Worm (Caenorhabditis elegans) whole organism, midembryonic: Measurements from ENCODE around the gene tsp-14.
A peak's percentile ranks its signal among the peaks of the same experiment; 100 is the strongest.

Source experiments
- T22C8.4 ChIP-seq: fragments of 200-800 bp; sonication (Bioruptor generic); IDR thresholded peaks from 2 replicates; pipeline ENCODE4 v1.3.6; 2022; ENCODE audit warnings: missing genetic modification characterization, missing compliant biosample characterization
- cog-1 ChIP-seq: sonication (generic microtip); optimal IDR thresholded peaks from 2 replicates; lab custom pipeline; 2016; ENCODE audit warnings: missing genetic modification characterization, missing compliant biosample characterization
- flt-1 ChIP-seq: fragments of 200-800 bp; sonication (Bioruptor generic); IDR thresholded peaks from 2 replicates; pipeline ENCODE4 v1.3.6; 2022; ENCODE audit warnings: missing genetic modification characterization, missing compliant biosample characterization
- klf-2 ChIP-seq: fragments of 200-800 bp; sonication (Bioruptor generic); conservative IDR thresholded peaks from 2 replicates; pipeline ENCODE4 v1.3.6; 2022; ENCODE audit warnings: missing genetic modification reagents, missing genetic modification characterization, missing compliant biosample characterization
- med-1 ChIP-seq: sonication (generic microtip); optimal IDR thresholded peaks from 2 replicates; lab custom pipeline; 2017; ENCODE audit warnings: missing genetic modification characterization, mild to moderate bottlenecking, missing compliant biosample characterization, antibody characterized with exemption, missing genetic modification reagents; ENCODE audit not compliant: insufficient read depth
- ref-1 ChIP-seq: fragments of 200-800 bp; sonication (Bioruptor generic); conservative IDR thresholded peaks from 2 replicates; pipeline ENCODE4 v1.3.6; 2022; ENCODE audit warnings: missing genetic modification reagents, missing genetic modification characterization, missing compliant biosample characterization
- tab-1 ChIP-seq: fragments of 200-800 bp; sonication (Bioruptor generic); IDR thresholded peaks from 2 replicates; pipeline ENCODE4 v1.3.6; 2022; ENCODE audit warnings: missing genetic modification characterization, missing compliant biosample characterization
- ztf-23 ChIP-seq: fragments of 200-800 bp; sonication (Bioruptor generic); IDR thresholded peaks from 2 replicates; pipeline ENCODE4 v1.3.6; 2022; ENCODE audit warnings: missing genetic modification reagents, missing genetic modification characterization, missing compliant biosample characterization
- ztf-29 ChIP-seq: fragments of 200-800 bp; sonication (Bioruptor generic); IDR thresholded peaks from 2 replicates; pipeline ENCODE4 v1.3.6; 2022; ENCODE audit warnings: missing genetic modification reagents, missing genetic modification characterization, missing compliant biosample characterization

Gene tsp-14

DNA sequence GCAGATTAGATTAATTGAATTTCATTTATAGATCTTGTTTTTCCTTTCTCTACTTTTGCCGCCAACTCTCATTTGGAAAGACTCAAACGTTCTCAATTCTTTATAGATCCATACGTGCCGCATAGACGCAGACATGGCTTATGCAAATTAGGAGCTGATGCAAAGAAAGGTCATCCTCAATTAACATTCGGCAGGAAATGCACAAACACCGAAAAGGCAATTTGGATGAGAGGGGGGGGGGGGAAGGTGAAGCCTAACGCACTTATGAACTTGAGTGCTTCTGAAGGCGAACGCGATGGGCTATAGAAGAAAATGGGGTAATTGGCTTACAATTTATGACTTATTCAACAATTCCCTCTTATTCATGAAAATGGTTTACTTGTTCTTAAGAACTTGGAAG, 7.1 kb downstream of the tsp-14 start:
- TF ChIP-seq cog-1 (tag; lab: Kevin White, UChicago) (no peak), tab-1 (GFP tag; lab: Robert Waterston, UW) (peak; percentile 34; the same call in 1 of the 2 replicates)

DNA sequence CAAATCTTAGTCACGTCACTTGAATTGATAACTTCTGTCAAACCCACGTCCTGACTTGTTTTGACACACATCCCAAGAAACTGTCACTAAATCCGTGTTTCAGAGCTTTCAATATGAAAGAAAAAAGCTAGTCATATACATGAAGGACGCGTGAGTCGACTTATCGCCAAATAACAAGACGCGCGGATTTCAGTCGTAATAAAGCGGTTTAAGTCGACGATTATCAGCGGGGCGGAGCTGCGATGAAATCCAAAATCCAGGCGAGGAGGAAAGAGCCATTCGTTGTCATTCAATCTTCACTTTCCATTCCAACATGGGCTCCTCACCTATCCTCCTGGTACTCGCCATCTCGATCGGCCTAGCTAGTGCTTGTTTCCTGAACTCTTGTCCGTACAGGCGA, 11.0 kb downstream of the tsp-14 start, which contains the start of gene ntc-1:
Gene ntc-1 (plus strand): TSS at position 301 of the 400 bp plus-strand sequence.
- TF ChIP-seq ref-1 (GFP tag; lab: Robert Waterston, UW) (no peak), med-1 (GFP tag; lab: Kevin White, UChicago) (no peak), klf-2 (GFP tag; lab: Robert Waterston, UW) (no peak), cog-1 (tag; lab: Kevin White, UChicago) (no peak), T22C8.4 (GFP tag; lab: Robert Waterston, UW) (no peak), tab-1 (GFP tag; lab: Robert Waterston, UW) (no peak), ztf-29 (no peak), ztf-23 (GFP tag; lab: Robert Waterston, UW) (no peak), flt-1 (GFP tag; lab: Robert Waterston, UW) (no peak)

DNA sequence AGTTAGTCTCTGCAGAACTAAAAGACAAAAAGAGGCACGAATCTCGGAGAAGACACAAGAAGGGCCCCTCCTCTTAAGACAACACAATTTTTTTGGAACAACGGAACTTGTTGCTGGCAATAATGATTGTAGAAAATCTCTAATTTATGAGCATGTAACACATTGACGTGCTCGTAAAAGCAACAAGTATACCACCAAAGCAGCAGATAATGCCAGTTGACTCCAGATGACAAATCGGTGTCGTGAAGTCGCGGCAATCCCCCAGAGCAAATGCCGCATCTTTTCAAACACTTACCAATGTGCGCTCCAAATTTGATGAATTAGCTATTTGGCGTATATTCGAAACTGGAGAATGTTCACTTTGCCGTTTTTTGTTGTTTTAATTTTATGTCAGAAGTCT, 12.6 kb downstream of the tsp-14 start:
- TF ChIP-seq ztf-29 = no peak
- no peak for TF ChIP-seq T22C8.4 (GFP tag; lab: Robert Waterston, UW)
- no peak for TF ChIP-seq med-1 (GFP tag; lab: Kevin White, UChicago)
- TF ChIP-seq ztf-23 (GFP tag; lab: Robert Waterston, UW) = no peak
- no peak for TF ChIP-seq flt-1 (GFP tag; lab: Robert Waterston, UW)
- TF ChIP-seq tab-1 (GFP tag; lab: Robert Waterston, UW) = no peak
- TF ChIP-seq ref-1 (GFP tag; lab: Robert Waterston, UW) = no peak
- TF ChIP-seq klf-2 (GFP tag; lab: Robert Waterston, UW) = no peak
- no peak for TF ChIP-seq cog-1 (tag; lab: Kevin White, UChicago)

DNA sequence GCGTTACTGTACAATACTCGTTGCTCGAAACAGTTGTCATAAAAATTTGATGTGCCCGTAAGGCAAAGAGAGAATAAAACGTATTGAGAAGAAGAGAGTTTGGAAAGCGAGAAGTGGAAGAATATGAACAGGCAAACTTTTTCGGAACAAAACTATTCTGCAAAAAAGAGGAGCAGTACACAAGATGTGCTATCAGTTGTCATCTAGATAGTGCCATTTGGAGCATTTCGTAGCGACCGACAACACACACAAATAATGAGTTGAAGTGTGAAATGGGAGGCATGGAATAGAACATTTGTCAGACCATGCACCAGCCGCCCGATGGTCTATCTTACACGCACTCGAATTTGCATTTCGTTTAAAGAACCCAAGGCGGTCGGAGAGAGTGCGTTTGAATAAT, 14.7 kb downstream of the tsp-14 start:
- TF ChIP-seq klf-2 (GFP tag; lab: Robert Waterston, UW) (no peak), cog-1 (tag; lab: Kevin White, UChicago) (no peak), flt-1 (GFP tag; lab: Robert Waterston, UW) (no peak), med-1 (GFP tag; lab: Kevin White, UChicago) (no peak), ztf-29 (no peak), tab-1 (GFP tag; lab: Robert Waterston, UW) (no peak), ref-1 (GFP tag; lab: Robert Waterston, UW) (no peak), ztf-23 (GFP tag; lab: Robert Waterston, UW) (no peak), T22C8.4 (GFP tag; lab: Robert Waterston, UW) (no peak)

ce11 chrX:4861413-4861812, 15.4 kb downstream of the tsp-14 start:
- TF ChIP-seq ref-1 (GFP tag; lab: Robert Waterston, UW) (no peak), med-1 (GFP tag; lab: Kevin White, UChicago) (no peak), ztf-29 (no peak), cog-1 (tag; lab: Kevin White, UChicago) (no peak), tab-1 (GFP tag; lab: Robert Waterston, UW) (no peak)

- no peak for TF ChIP-seq flt-1 (GFP tag; lab: Robert Waterston, UW)
- no peak for TF ChIP-seq ref-1 (GFP tag; lab: Robert Waterston, UW)
- no peak for TF ChIP-seq tab-1 (GFP tag; lab: Robert Waterston, UW)
- TF ChIP-seq ztf-29 = no peak
- TF ChIP-seq cog-1 (tag; lab: Kevin White, UChicago) = no peak
- no peak for TF ChIP-seq ztf-23 (GFP tag; lab: Robert Waterston, UW)
- no peak for TF ChIP-seq klf-2 (GFP tag; lab: Robert Waterston, UW)
- no peak for TF ChIP-seq T22C8.4 (GFP tag; lab: Robert Waterston, UW)
- no peak for TF ChIP-seq med-1 (GFP tag; lab: Kevin White, UChicago)
Observed at ce11 chrX:4859582-4860095, 17.1 kb downstream of the tsp-14 start, which contains the start of gene add-1. add-1 (minus strand) TSS chrX:4860045.

DNA sequence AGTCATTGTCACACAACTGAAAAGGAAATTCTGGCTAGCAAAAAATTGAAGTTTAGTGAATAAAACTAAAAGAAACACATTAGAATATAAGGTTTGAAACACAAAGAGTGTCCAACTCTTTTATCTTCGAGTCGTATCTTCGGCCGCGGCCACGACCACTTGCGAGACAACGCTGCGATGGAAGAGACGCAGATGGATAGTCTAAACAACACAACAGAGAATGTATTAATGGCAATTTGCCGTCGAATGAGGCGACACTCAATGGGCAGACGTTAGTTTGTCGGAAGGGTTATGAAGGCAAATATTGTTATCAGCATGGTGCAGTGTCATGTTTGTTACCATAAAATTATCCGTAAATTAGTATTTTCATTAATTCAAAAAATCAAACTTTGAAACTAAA, 23.7 kb downstream of the tsp-14 start, which contains the start of gene F39C12.1:
Gene F39C12.1 (minus strand): TSS at position 136 of the 400 bp plus-strand sequence.
- TF ChIP-seq ref-1 (GFP tag; lab: Robert Waterston, UW) (no peak), flt-1 (GFP tag; lab: Robert Waterston, UW) (peak; percentile 47; the same call in 1 of the 2 replicates)

- TF ChIP-seq cog-1 (tag; lab: Kevin White, UChicago) (no peak), T22C8.4 (GFP tag; lab: Robert Waterston, UW) (no peak), flt-1 (GFP tag; lab: Robert Waterston, UW) (no peak), ref-1 (GFP tag; lab: Robert Waterston, UW) (no peak), ztf-29 (no peak), tab-1 (GFP tag; lab: Robert Waterston, UW) (no peak), ztf-23 (GFP tag; lab: Robert Waterston, UW) (no peak), klf-2 (GFP tag; lab: Robert Waterston, UW) (no peak), med-1 (GFP tag; lab: Kevin White, UChicago) (no peak)
Observed at ce11 chrX:4844765-4845164, 32.0 kb downstream of the tsp-14 start.

DNA sequence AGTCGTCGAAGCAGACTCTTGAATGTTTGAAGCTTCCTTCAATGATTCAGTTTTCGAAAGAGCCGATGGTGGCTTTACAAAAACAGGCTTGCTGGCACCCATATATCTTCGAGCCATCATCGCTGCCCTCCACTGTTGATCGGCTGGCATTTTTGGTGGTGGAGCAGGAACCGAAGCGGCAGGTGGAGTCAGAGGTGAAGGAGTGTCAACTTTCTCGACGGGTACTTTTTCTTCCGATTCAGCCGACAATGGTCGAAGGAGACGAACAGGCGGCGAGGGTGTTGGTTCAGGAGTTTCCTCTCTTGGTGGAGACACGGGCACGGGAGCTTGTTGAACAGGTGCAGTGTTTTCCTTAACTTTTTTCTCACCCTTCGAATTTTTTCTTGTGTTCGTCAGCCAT, 34.5 kb downstream of the tsp-14 start:
- TF ChIP-seq ztf-23 (GFP tag; lab: Robert Waterston, UW) (no peak), tab-1 (GFP tag; lab: Robert Waterston, UW) (no peak), ztf-29 (no peak), flt-1 (GFP tag; lab: Robert Waterston, UW) (no peak), ref-1 (GFP tag; lab: Robert Waterston, UW) (no peak), klf-2 (GFP tag; lab: Robert Waterston, UW) (no peak), T22C8.4 (GFP tag; lab: Robert Waterston, UW) (no peak), cog-1 (tag; lab: Kevin White, UChicago) (no peak), med-1 (GFP tag; lab: Kevin White, UChicago) (no peak)
